Worm (Caenorhabditis elegans) whole organism, L1 larva: ENCODE measurements around the gene K08E5.5.

ENCODE experiments used
- C34B4.2 ChIP-seq: sonication (generic microtip); optimal IDR thresholded peaks from 2 replicates; lab custom pipeline; 2017; ENCODE audit warnings: mild to moderate bottlenecking, missing genetic modification characterization, missing compliant biosample characterization
- Y116A8C.19 ChIP-seq: sonication (generic microtip); optimal IDR thresholded peaks from 2 replicates; lab custom pipeline; 2016; ENCODE audit warnings: missing compliant biosample characterization, missing genetic modification characterization, borderline replicate concordance
- ama-1 ChIP-seq: fragments of 150-350 bp; optimal IDR thresholded peaks from 2 replicates; lab custom pipeline; 2014
- blmp-1 ChIP-seq: fragments of 150-350 bp; optimal IDR thresholded peaks from 2 replicates; lab custom pipeline; 2014; ENCODE audit warnings: missing biosample characterization, missing genetic modification characterization
- ceh-8 ChIP-seq: fragments of 200-800 bp; sonication (Bioruptor generic); optimal IDR thresholded peaks from 2 replicates; lab custom pipeline; 2018; ENCODE audit warnings: mild to moderate bottlenecking, missing genetic modification characterization, moderate library complexity, missing compliant biosample characterization
- ceh-82 ChIP-seq, 3 experiments: fragments of 150-350 bp in 1 of 3; sonication (generic microtip) in 2 of 3; optimal IDR thresholded peaks; 2 replicates each; lab custom pipeline; 2014 to 2017; ENCODE audit warnings: missing biosample characterization in 3 of 3, missing genetic modification characterization in 3 of 3
- ces-1 ChIP-seq: fragments of 150-350 bp; optimal IDR thresholded peaks from 2 replicates; lab custom pipeline; 2014; ENCODE audit warnings: missing biosample characterization, missing genetic modification reagents, missing genetic modification characterization
- dsc-1 ChIP-seq: sonication (generic microtip); optimal IDR thresholded peaks from 2 replicates; lab custom pipeline; 2016; ENCODE audit warnings: mild to moderate bottlenecking, missing genetic modification characterization, missing compliant biosample characterization
- efl-3 ChIP-seq: fragments of 200-800 bp; sonication (Bioruptor generic); optimal IDR thresholded peaks from 2 replicates; lab custom pipeline; 2018; ENCODE audit warnings: mild to moderate bottlenecking, missing genetic modification characterization, missing compliant biosample characterization
- egl-27 ChIP-seq, 2 experiments: fragments of 150-350 bp in 1 of 2; sonication (generic microtip); optimal IDR thresholded peaks; 3 replicates each; lab custom pipeline; 2017 to 2018; ENCODE audit warnings: missing biosample characterization in 2 of 2, missing genetic modification characterization in 2 of 2, missing genetic modification reagents in 2 of 2
- elt-2 ChIP-seq: sonication (generic microtip); optimal IDR thresholded peaks from 2 replicates; lab custom pipeline; 2016; ENCODE audit warnings: missing genetic modification characterization, mild to moderate bottlenecking, inconsistent platforms, missing compliant biosample characterization, missing genetic modification reagents
- elt-3 ChIP-seq, 6 experiments: fragments of 150-350 bp in 1 of 6; sonication (generic microtip); optimal IDR thresholded peaks; 2 replicates each; lab custom pipeline; 2017 to 2018; ENCODE audit warnings: missing biosample characterization in 6 of 6, missing genetic modification characterization in 6 of 6, inconsistent platforms in 1 of 6
- ets-5 ChIP-seq: fragments of 200-800 bp; sonication (Bioruptor generic); IDR thresholded peaks from 2 replicates; pipeline ENCODE4 v1.3.6; 2022; ENCODE audit warnings: missing genetic modification characterization, missing compliant biosample characterization
- irx-1 ChIP-seq: sonication (generic microtip); optimal IDR thresholded peaks from 2 replicates; lab custom pipeline; 2016; ENCODE audit warnings: missing genetic modification characterization, missing compliant biosample characterization
- lin-14 ChIP-seq: fragments of 200-800 bp; sonication (Bioruptor generic); optimal IDR thresholded peaks from 2 replicates; lab custom pipeline; 2018; ENCODE audit warnings: mild to moderate bottlenecking, missing genetic modification characterization, moderate library complexity, missing compliant biosample characterization
- lin-39 ChIP-seq: fragments of 150-350 bp; optimal IDR thresholded peaks from 2 replicates; lab custom pipeline; 2014; ENCODE audit warnings: missing biosample characterization, missing genetic modification reagents, missing genetic modification characterization
- lsy-2 ChIP-seq, 2 experiments: fragments of 150-350 bp; optimal IDR thresholded peaks; 2 replicates each; lab custom pipeline; 2014; ENCODE audit warnings: missing biosample characterization in 2 of 2, missing genetic modification characterization in 2 of 2
- mdl-1 ChIP-seq, 2 experiments: fragments of 150-350 bp; optimal IDR thresholded peaks; 2 replicates each; lab custom pipeline; 2014 to 2017; ENCODE audit warnings: missing biosample characterization in 2 of 2, missing genetic modification characterization in 2 of 2, inconsistent platforms in 1 of 2
- mep-1 ChIP-seq: fragments of 150-350 bp; optimal IDR thresholded peaks from 2 replicates; lab custom pipeline; 2014; ENCODE audit warnings: missing biosample characterization, missing genetic modification characterization
- nhr-11 ChIP-seq: fragments of 150-350 bp; optimal IDR thresholded peaks from 2 replicates; lab custom pipeline; 2014; ENCODE audit warnings: missing biosample characterization, missing genetic modification characterization
- nhr-12 ChIP-seq: sonication (generic microtip); optimal IDR thresholded peaks from 2 replicates; lab custom pipeline; 2017; ENCODE audit warnings: missing biosample characterization, missing genetic modification characterization
- nhr-20 ChIP-seq: sonication (generic microtip); optimal IDR thresholded peaks from 2 replicates; lab custom pipeline; 2016; ENCODE audit warnings: mild to moderate bottlenecking, missing genetic modification characterization, missing compliant biosample characterization
- nhr-71 ChIP-seq: sonication (generic microtip); optimal IDR thresholded peaks from 2 replicates; lab custom pipeline; 2016; ENCODE audit warnings: mild to moderate bottlenecking, missing genetic modification characterization, moderate library complexity, missing compliant biosample characterization
- nhr-90 ChIP-seq: sonication (generic microtip); optimal IDR thresholded peaks from 2 replicates; lab custom pipeline; 2016; ENCODE audit warnings: mild to moderate bottlenecking, missing genetic modification characterization, missing compliant biosample characterization; ENCODE audit not compliant: poor library complexity
- pag-3 ChIP-seq: sonication (generic microtip); optimal IDR thresholded peaks from 2 replicates; lab custom pipeline; 2017; ENCODE audit warnings: missing genetic modification characterization, mild to moderate bottlenecking, missing compliant biosample characterization, antibody characterized with exemption, borderline replicate concordance; ENCODE audit not compliant: insufficient read depth
- pax-3 ChIP-seq: fragments of 200-800 bp; sonication (Bioruptor generic); optimal IDR thresholded peaks from 2 replicates; lab custom pipeline; 2018; ENCODE audit warnings: mild to moderate bottlenecking, missing genetic modification characterization, moderate library complexity, missing compliant biosample characterization
- pqm-1 ChIP-seq: sonication (generic microtip); optimal IDR thresholded peaks from 3 replicates; lab custom pipeline; 2017; ENCODE audit warnings: missing biosample characterization, missing genetic modification characterization
- snpc-4 ChIP-seq: fragments of 150-350 bp; optimal IDR thresholded peaks from 2 replicates; lab custom pipeline; 2014; ENCODE audit warnings: missing biosample characterization, missing genetic modification characterization
- tbx-2 ChIP-seq: sonication (generic microtip); optimal IDR thresholded peaks from 2 replicates; lab custom pipeline; 2016; ENCODE audit warnings: missing genetic modification characterization, missing compliant biosample characterization
- unc-130 ChIP-seq: fragments of 150-350 bp; optimal IDR thresholded peaks from 2 replicates; lab custom pipeline; 2017; ENCODE audit warnings: missing biosample characterization, missing genetic modification characterization, inconsistent platforms
- unc-62 ChIP-seq: fragments of 150-350 bp; optimal IDR thresholded peaks from 2 replicates; lab custom pipeline; 2014; ENCODE audit warnings: missing biosample characterization, missing genetic modification reagents, missing genetic modification characterization
- unc-86 ChIP-seq: sonication (generic microtip); optimal IDR thresholded peaks from 2 replicates; lab custom pipeline; 2016; ENCODE audit warnings: missing genetic modification characterization, missing compliant biosample characterization
- zag-1 ChIP-seq: fragments of 150-350 bp; optimal IDR thresholded peaks from 2 replicates; lab custom pipeline; 2014; ENCODE audit warnings: missing biosample characterization, missing genetic modification characterization
- ztf-11 ChIP-seq, 2 experiments: sonication (generic microtip); optimal IDR thresholded peaks; 2 replicates each; lab custom pipeline; 2016 to 2017; ENCODE audit warnings: missing genetic modification characterization in 2 of 2, missing biosample characterization in 1 of 2, missing compliant biosample characterization in 1 of 2
- ztf-4 ChIP-seq: fragments of 150-350 bp; optimal IDR thresholded peaks from 2 replicates; lab custom pipeline; 2014; ENCODE audit warnings: missing biosample characterization, missing genetic modification characterization

The K08E5.5 gene

DNA sequence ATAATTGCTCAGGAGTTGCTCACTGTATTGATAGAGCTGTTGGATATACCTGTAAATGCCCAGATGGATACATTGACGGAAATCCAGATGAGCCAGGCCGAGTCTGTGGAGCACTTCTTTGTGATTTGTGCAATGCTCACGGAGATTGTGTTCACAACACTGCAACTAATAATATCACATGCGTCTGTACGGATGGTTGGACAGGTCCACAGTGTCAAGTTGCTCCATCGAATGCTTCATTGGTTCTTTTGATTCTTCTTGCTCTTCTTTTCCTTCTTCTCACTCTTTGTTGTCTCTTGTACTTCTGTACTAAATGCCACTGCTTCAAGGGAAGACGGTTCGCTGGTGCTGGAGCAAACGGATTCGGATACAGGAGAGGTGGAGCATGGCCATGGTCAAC, 21.6 kb upstream of the K08E5.5 start:
- TF ChIP-seq ces-1 (GFP tag; lab: Kevin White, UChicago) (no peak), nhr-20 (no peak)

DNA sequence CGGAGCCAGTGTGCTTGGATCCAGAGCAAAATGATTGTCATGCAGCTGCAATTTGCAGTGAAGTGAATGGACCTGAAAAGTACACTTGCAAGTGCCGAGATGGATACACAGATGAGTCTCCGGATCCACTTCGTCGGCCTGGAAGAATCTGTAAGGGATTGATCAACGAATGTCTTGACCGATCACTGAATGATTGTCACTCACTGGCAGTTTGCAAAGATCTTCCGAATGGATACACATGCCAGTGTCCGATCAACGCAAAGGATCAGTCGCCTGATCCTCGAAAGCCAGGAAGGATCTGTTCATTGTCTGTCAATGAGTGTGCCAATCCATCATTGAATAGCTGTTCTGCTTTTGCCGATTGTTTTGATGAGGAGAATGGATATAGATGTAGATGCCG, 19.2 kb upstream of the K08E5.5 start:
- TF ChIP-seq ztf-4 (tag; lab: Kevin White, UChicago) (no peak), pag-3 (tag; lab: Kevin White, UChicago) (no peak), tbx-2 (tag; lab: Kevin White, UChicago) (no peak), ama-1 (no peak), lsy-2 (tag; optimal IDR thresholded peaks at IDR 0.05; lab: Kevin White, UChicago) (no peak), ces-1 (GFP tag; lab: Kevin White, UChicago) (no peak), unc-130 (tag; lab: Kevin White, UChicago) (no peak), lin-14 (GFP tag; lab: Kevin White, UChicago) (no peak), egl-27 (tag; optimal IDR thresholded peaks at IDR 0.05; lab: Kevin White, UChicago) (no peak), efl-3 (no peak), nhr-90 (tag; lab: Kevin White, UChicago) (no peak)
- TF ChIP-seq, all 84 proteins: peak for 0

DNA sequence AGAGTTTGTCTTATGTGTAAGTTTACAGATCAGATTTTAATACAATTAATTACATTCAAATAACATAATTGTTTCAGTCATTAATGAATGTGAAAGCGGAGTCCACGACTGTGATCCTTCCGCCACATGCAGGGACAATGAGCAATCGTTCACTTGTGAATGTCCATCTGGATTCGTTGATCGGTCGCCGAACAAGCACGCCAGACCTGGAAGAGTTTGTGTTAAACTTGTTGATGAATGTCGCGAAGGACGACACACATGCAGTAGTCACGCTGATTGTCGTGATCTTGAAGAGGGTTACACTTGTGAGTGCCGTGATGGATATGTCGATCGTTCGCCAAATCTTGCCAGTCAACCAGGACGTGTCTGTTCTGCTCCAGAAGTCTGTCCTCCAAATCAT, 18.3 kb upstream of the K08E5.5 start:
- TF ChIP-seq lsy-2 (tag; optimal IDR thresholded peaks at IDR 0.05; lab: Kevin White, UChicago) (no peak), ceh-82 (tag; optimal IDR thresholded peaks at IDR 0.05; lab: Kevin White, UChicago) (no peak), tbx-2 (tag; lab: Kevin White, UChicago) (no peak), elt-2 (no peak), ets-5 (GFP tag; lab: Robert Waterston, UW) (no peak), unc-86 (tag; lab: Kevin White, UChicago) (no peak), ceh-8 (no peak), mdl-1 (tag; optimal IDR thresholded peaks at IDR 0.05; lab: Kevin White, UChicago) (no peak)

DNA sequence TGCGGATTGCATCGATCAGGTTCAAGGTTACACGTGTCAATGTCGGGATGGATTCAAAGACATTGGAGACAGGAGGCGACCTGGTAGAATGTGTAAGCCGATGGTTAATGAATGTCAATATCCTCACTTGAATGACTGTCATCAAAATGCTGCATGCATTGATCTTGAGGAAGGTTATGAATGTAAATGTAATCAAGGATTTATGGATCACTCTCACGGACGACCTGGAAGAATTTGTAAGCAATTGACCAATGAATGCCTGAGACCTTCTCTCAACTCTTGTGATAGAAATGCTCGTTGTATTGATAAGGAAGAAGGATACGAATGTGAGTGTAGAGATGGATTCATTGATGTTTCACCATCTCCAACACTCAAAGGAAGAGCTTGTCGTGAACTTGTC, 17.7 kb upstream of the K08E5.5 start:
- TF ChIP-seq unc-62 (GFP tag; lab: Kevin White, UChicago), result no peak
- TF ChIP-seq C34B4.2 (tag; lab: Kevin White, UChicago), result no peak
- no peak for TF ChIP-seq nhr-71 (tag; lab: Kevin White, UChicago)
- TF ChIP-seq zag-1 (tag; lab: Kevin White, UChicago), result no peak
- TF ChIP-seq pqm-1 (tag; lab: Kevin White, UChicago), result no peak
- TF ChIP-seq nhr-11 (tag; lab: Kevin White, UChicago), result no peak
- no peak for TF ChIP-seq pax-3 (tag; lab: Kevin White, UChicago)
- TF ChIP-seq blmp-1 (tag; lab: Kevin White, UChicago), result no peak
- TF ChIP-seq ets-5 (GFP tag; lab: Robert Waterston, UW), result no peak
- TF ChIP-seq egl-27 (tag; optimal IDR thresholded peaks at IDR 0.05; lab: Kevin White, UChicago), result no peak
- no peak for TF ChIP-seq lin-39
- TF ChIP-seq lsy-2 (tag; optimal IDR thresholded peaks at IDR 0.05; lab: Kevin White, UChicago), result no peak
- no peak for TF ChIP-seq ztf-11 (tag; optimal IDR thresholded peaks at IDR 0.05; lab: Kevin White, UChicago)
- no peak for TF ChIP-seq snpc-4 (tag; lab: Kevin White, UChicago)
- TF ChIP-seq Y116A8C.19 (tag; lab: Kevin White, UChicago), result no peak
- TF ChIP-seq irx-1, result no peak
- no peak for TF ChIP-seq dsc-1 (tag; lab: Kevin White, UChicago)
- TF ChIP-seq lin-14 (GFP tag; lab: Kevin White, UChicago), result no peak

DNA sequence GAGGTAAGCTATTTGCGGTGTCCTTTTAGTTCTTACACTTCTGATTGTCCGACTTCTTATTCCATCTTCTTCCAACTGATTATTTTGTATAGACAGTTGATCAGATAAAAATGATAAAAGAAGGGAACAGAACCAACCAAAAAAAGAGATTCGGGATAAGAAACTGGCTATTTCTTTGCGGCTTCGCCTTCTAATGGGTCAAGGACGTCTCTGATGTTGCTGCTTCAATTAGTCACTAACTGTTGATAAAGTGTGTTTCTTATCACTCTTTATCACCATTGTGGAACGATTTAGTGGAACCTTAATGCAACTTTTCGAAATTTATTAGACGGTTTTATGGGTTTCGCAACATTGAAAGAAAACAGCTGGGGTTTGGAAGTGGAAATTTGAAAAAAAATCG, 10.0 kb upstream of the K08E5.5 start:
- peak; percentile 65 for TF ChIP-seq blmp-1 (tag; lab: Kevin White, UChicago)
- TF ChIP-seq elt-3 (tag; optimal IDR thresholded peaks at IDR 0.05; lab: Kevin White, UChicago), result peak in 2 of 6 experiments; percentile 25 to 71
- no peak for TF ChIP-seq mep-1
- TF ChIP-seq nhr-12 (tag; lab: Kevin White, UChicago), result no peak
